Fruit fly (Drosophila melanogaster) whole organism, embryonic: ENCODE measurements around the gene Gr93d.

Source experiments
- Aef1 ChIP-seq: fragments of 200-800 bp; sonication (Bioruptor generic); IDR thresholded peaks from 3 replicates; pipeline ENCODE4 v1.3.6; 2022; ENCODE audit warnings: missing biosample characterization, missing genetic modification characterization
- Awh ChIP-seq: fragments of 200-800 bp; sonication (Bioruptor generic); IDR thresholded peaks from 2 replicates; pipeline ENCODE4, ENCODE4 v1.3.6; 2022; ENCODE audit warnings: missing biosample characterization, missing genetic modification characterization
- CG10431 ChIP-seq: fragments of 200-800 bp; sonication (Bioruptor generic); optimal IDR thresholded peaks from 3 replicates; lab custom pipeline; 2018; ENCODE audit warnings: missing biosample characterization, mild to moderate bottlenecking, missing genetic modification characterization
- CG11247 ChIP-seq: fragments of 200-800 bp; sonication (Bioruptor generic); IDR thresholded peaks from 2 replicates; pipeline ENCODE4 v1.3.6; 2022; ENCODE audit warnings: missing biosample characterization, missing genetic modification characterization
- CG11695 ChIP-seq: fragments of 200-800 bp; sonication (Bioruptor generic); IDR thresholded peaks from 3 replicates; pipeline ENCODE4 v1.3.6; 2022; ENCODE audit warnings: missing biosample characterization, missing genetic modification characterization
- CG11723 ChIP-seq: fragments of 200-800 bp; sonication (Bioruptor generic); optimal IDR thresholded peaks from 2 replicates; lab custom pipeline; 2017; ENCODE audit warnings: missing biosample characterization, mild to moderate bottlenecking, missing genetic modification characterization
- CG1233 ChIP-seq: fragments of 200-800 bp; sonication (Bioruptor generic); optimal IDR thresholded peaks from 4 replicates; lab custom pipeline; 2018; ENCODE audit warnings: missing biosample characterization, mild to moderate bottlenecking, missing genetic modification characterization
- CG13287 ChIP-seq: fragments of 200-800 bp; sonication (Bioruptor generic); IDR thresholded peaks from 2 replicates; pipeline ENCODE4 v1.3.6; 2022; ENCODE audit warnings: missing biosample characterization, missing genetic modification characterization; ENCODE audit not compliant: partially characterized antibody
- CG13775 ChIP-seq: fragments of 200-800 bp; sonication (Bioruptor generic); optimal IDR thresholded peaks from 3 replicates; lab custom pipeline; 2017; ENCODE audit warnings: missing biosample characterization, mild to moderate bottlenecking, missing genetic modification characterization
- CG15479 ChIP-seq: fragments of 200-800 bp; sonication (Bioruptor generic); optimal IDR thresholded peaks from 3 replicates; lab custom pipeline; 2019; ENCODE audit warnings: missing biosample characterization, mild to moderate bottlenecking, missing genetic modification characterization, moderate library complexity
- CG1602 ChIP-seq: fragments of 200-800 bp; sonication (Bioruptor generic); optimal IDR thresholded peaks from 3 replicates; lab custom pipeline; 2016; ENCODE audit warnings: missing biosample characterization, missing genetic modification characterization
- CG1603 ChIP-seq: fragments of 200-800 bp; sonication (Bioruptor generic); optimal IDR thresholded peaks from 2 replicates; lab custom pipeline; 2019; ENCODE audit warnings: missing biosample characterization, mild to moderate bottlenecking, missing genetic modification characterization, moderate library complexity
- CG2116 ChIP-seq: fragments of 200-800 bp; sonication (Bioruptor generic); optimal IDR thresholded peaks from 3 replicates; lab custom pipeline; 2018; ENCODE audit warnings: missing biosample characterization, mild to moderate bottlenecking, missing genetic modification characterization
- CG30431 ChIP-seq: fragments of 200-800 bp; sonication (Bioruptor generic); optimal IDR thresholded peaks from 2 replicates; lab custom pipeline; 2017; ENCODE audit warnings: missing biosample characterization, missing genetic modification characterization
- CG4360 ChIP-seq: fragments of 200-800 bp; sonication (Bioruptor generic); IDR thresholded peaks from 2 replicates; pipeline ENCODE4 v1.3.6; 2022; ENCODE audit warnings: missing biosample characterization, missing genetic modification characterization
- CG4424 ChIP-seq: fragments of 200-800 bp; sonication (Bioruptor generic); optimal IDR thresholded peaks from 3 replicates; lab custom pipeline; 2016; ENCODE audit warnings: missing biosample characterization, missing genetic modification characterization
- CG5245 ChIP-seq: fragments of 200-800 bp; sonication (Bioruptor generic); optimal IDR thresholded peaks from 3 replicates; lab custom pipeline; 2016; ENCODE audit warnings: missing biosample characterization, missing genetic modification characterization
- CG7271 ChIP-seq: fragments of 200-800 bp; sonication (Bioruptor generic); optimal IDR thresholded peaks from 2 replicates; lab custom pipeline; 2018; ENCODE audit warnings: missing biosample characterization, mild to moderate bottlenecking, missing genetic modification characterization, moderate library complexity
- CG7987 ChIP-seq: fragments of 200-800 bp; sonication (Bioruptor generic); optimal IDR thresholded peaks from 2 replicates; lab custom pipeline; 2018; ENCODE audit warnings: missing biosample characterization, mild to moderate bottlenecking, missing genetic modification characterization, moderate library complexity
- CG8290 ChIP-seq, 3 experiments: fragments of 200-800 bp; sonication (Bioruptor generic); optimal IDR thresholded peaks; 2 replicates each; lab custom pipeline; 2016 to 2019; ENCODE audit warnings: missing biosample characterization in 3 of 3, missing genetic modification characterization in 3 of 3, mild to moderate bottlenecking in 2 of 3, moderate library complexity in 1 of 3
- Chrac-16 ChIP-seq: fragments of 200-800 bp; sonication (Bioruptor generic); optimal IDR thresholded peaks from 3 replicates; lab custom pipeline; 2016; ENCODE audit warnings: missing biosample characterization, missing genetic modification characterization
- D19A ChIP-seq: fragments of 200-800 bp; optimal IDR thresholded peaks from 3 replicates; lab custom pipeline; 2019; ENCODE audit warnings: missing biosample characterization, mild to moderate bottlenecking, missing genetic modification characterization, moderate library complexity
- Dll ChIP-seq: fragments of 200-800 bp; sonication (Bioruptor generic); IDR thresholded peaks from 4 replicates; pipeline ENCODE4 v1.3.6; 2022; ENCODE audit warnings: missing biosample characterization, missing genetic modification characterization; ENCODE audit not compliant: partially characterized antibody
- Drgx ChIP-seq: fragments of 200-800 bp; sonication (Bioruptor generic); IDR thresholded peaks from 2 replicates; pipeline ENCODE4 v1.3.6; 2022; ENCODE audit warnings: missing biosample characterization, missing genetic modification characterization
- E2f1 ChIP-seq: fragments of 200-800 bp; sonication (Bioruptor generic); IDR thresholded peaks from 2 replicates; pipeline ENCODE4 v1.3.6; 2022; ENCODE audit warnings: missing biosample characterization, missing genetic modification characterization
- Gug ChIP-seq: fragments of 200-800 bp; sonication (Bioruptor generic); IDR thresholded peaks from 4 replicates; pipeline ENCODE4 v1.3.6; 2022; ENCODE audit warnings: missing biosample characterization, missing genetic modification characterization
- Hmx ChIP-seq: fragments of 200-800 bp; sonication (Bioruptor generic); optimal IDR thresholded peaks from 2 replicates; lab custom pipeline; 2016; ENCODE audit warnings: missing biosample characterization, missing genetic modification characterization
- Med ChIP-seq: fragments of 200-800 bp; sonication (Bioruptor generic); peaks from one replicate; lab custom pipeline; 2016; ENCODE audit warnings: missing biosample characterization, missing genetic modification characterization, mild to moderate bottlenecking, inconsistent platforms, moderate library complexity
- Ptx1 ChIP-seq: fragments of 200-800 bp; sonication (Bioruptor generic); IDR thresholded peaks from 2 replicates; pipeline ENCODE4 v1.3.6; 2022; ENCODE audit warnings: missing biosample characterization, missing genetic modification characterization
- YL-1 ChIP-seq: fragments of 200-800 bp; sonication (Bioruptor generic); optimal IDR thresholded peaks from 3 replicates; lab custom pipeline; 2017; ENCODE audit warnings: missing biosample characterization, mild to moderate bottlenecking, missing genetic modification characterization
- abd-A ChIP-seq: fragments of 200-800 bp; sonication (Bioruptor generic); optimal IDR thresholded peaks from 3 replicates; lab custom pipeline; 2019; ENCODE audit warnings: missing biosample characterization, mild to moderate bottlenecking, missing genetic modification characterization, moderate library complexity
- al ChIP-seq: fragments of 200-800 bp; sonication (Bioruptor generic); IDR thresholded peaks from 2 replicates; pipeline ENCODE4 v1.3.6; 2022; ENCODE audit warnings: missing biosample characterization, missing genetic modification characterization
- bowl ChIP-seq: fragments of 200-800 bp; sonication (Bioruptor generic); IDR thresholded peaks from 2 replicates; pipeline ENCODE4 v1.3.6; 2022; ENCODE audit warnings: missing biosample characterization, missing genetic modification characterization
- cato ChIP-seq: fragments of 200-800 bp; sonication (Bioruptor generic); optimal IDR thresholded peaks from 2 replicates; lab custom pipeline; 2016; ENCODE audit warnings: missing biosample characterization, missing genetic modification characterization, borderline replicate concordance
- croc ChIP-seq: fragments of 200-800 bp; sonication (Bioruptor generic); conservative IDR thresholded peaks from 3 replicates; pipeline ENCODE4 v1.3.6; 2022; ENCODE audit warnings: missing biosample characterization, missing genetic modification characterization
- dm ChIP-seq: fragments of 200-800 bp; sonication (Bioruptor generic); optimal IDR thresholded peaks from 3 replicates; lab custom pipeline; 2016; ENCODE audit warnings: missing biosample characterization, missing genetic modification characterization
- ems ChIP-seq: fragments of 200-800 bp; sonication (Bioruptor generic); optimal IDR thresholded peaks from 3 replicates; lab custom pipeline; 2016; ENCODE audit warnings: missing biosample characterization, missing genetic modification characterization
- fd3F ChIP-seq: fragments of 200-800 bp; sonication (Bioruptor generic); optimal IDR thresholded peaks from 2 replicates; lab custom pipeline; 2018; ENCODE audit warnings: missing biosample characterization, mild to moderate bottlenecking, missing genetic modification characterization, moderate library complexity
- her ChIP-seq: fragments of 200-800 bp; sonication (Bioruptor generic); optimal IDR thresholded peaks from 2 replicates; lab custom pipeline; 2016; ENCODE audit warnings: missing biosample characterization, missing genetic modification characterization
- ind ChIP-seq: fragments of 200-800 bp; sonication (Bioruptor generic); optimal IDR thresholded peaks from 3 replicates; lab custom pipeline; 2016; ENCODE audit warnings: missing biosample characterization, missing genetic modification characterization
- jing ChIP-seq: fragments of 200-800 bp; sonication (Bioruptor generic); optimal IDR thresholded peaks from 2 replicates; lab custom pipeline; 2018; ENCODE audit warnings: missing biosample characterization, mild to moderate bottlenecking, missing genetic modification characterization
- klu ChIP-seq: fragments of 200-800 bp; sonication (Bioruptor generic); IDR thresholded peaks from 2 replicates; pipeline ENCODE4 v1.3.6; 2022; ENCODE audit warnings: missing biosample characterization, missing genetic modification characterization
- nom ChIP-seq: fragments of 200-800 bp; sonication (Bioruptor generic); optimal IDR thresholded peaks from 2 replicates; lab custom pipeline; 2017; ENCODE audit warnings: missing biosample characterization, missing genetic modification characterization, mild to moderate bottlenecking, moderate library complexity, missing genetic modification reagents
- oc ChIP-seq: fragments of 200-800 bp; sonication (Bioruptor generic); optimal IDR thresholded peaks from 2 replicates; lab custom pipeline; 2018; ENCODE audit warnings: missing biosample characterization, mild to moderate bottlenecking, missing genetic modification characterization, moderate library complexity
- pfk ChIP-seq: fragments of 200-800 bp; sonication (Bioruptor generic); optimal IDR thresholded peaks from 2 replicates; lab custom pipeline; 2018; ENCODE audit warnings: missing biosample characterization, mild to moderate bottlenecking, missing genetic modification characterization, moderate library complexity
- pros ChIP-seq: fragments of 200-800 bp; sonication (Bioruptor generic); optimal IDR thresholded peaks from 3 replicates; lab custom pipeline; 2019; ENCODE audit warnings: missing biosample characterization, mild to moderate bottlenecking, missing genetic modification characterization, moderate library complexity
- shn ChIP-seq: fragments of 200-800 bp; sonication (Bioruptor generic); optimal IDR thresholded peaks from 3 replicates; lab custom pipeline; 2016; ENCODE audit warnings: missing biosample characterization, missing genetic modification characterization
- tio ChIP-seq: fragments of 200-800 bp; sonication (Bioruptor generic); optimal IDR thresholded peaks from 2 replicates; lab custom pipeline; 2017; ENCODE audit warnings: missing biosample characterization, missing genetic modification characterization, inconsistent platforms
- tna ChIP-seq: fragments of 200-800 bp; sonication (Bioruptor generic); IDR thresholded peaks from 2 replicates; pipeline ENCODE4 v1.3.6; 2022; ENCODE audit warnings: missing biosample characterization, missing genetic modification characterization; ENCODE audit not compliant: partially characterized antibody
- vfl ChIP-seq: fragments of 200-800 bp; sonication (Bioruptor generic); optimal IDR thresholded peaks from 2 replicates; lab custom pipeline; 2016; ENCODE audit warnings: missing biosample characterization, missing genetic modification characterization

Gr93d gene

DNA sequence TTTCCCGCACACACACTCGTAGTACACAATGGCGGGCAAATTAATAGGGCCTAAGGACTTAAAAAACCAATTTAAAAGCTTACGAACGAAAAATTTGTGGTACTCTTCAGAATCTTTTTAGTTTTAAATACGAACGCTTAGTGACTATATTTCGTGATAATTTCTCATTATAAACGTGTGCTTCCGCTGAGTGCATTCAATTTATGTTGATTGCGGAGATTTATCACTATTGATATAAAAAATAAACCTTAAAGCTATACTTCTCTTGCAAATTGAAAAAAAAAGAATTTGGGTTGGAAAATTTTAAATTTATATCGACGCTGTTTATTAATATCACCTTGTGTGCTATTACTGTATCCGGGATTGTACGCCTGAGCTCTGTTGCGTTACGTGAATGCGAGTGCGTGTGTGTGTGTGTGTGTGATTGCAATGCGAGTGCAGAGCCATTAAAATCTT is 2.6 kb upstream of the Gr93d start (continued):
- no peak for TF ChIP-seq Gug
- TF ChIP-seq CG4360 (GFP tag; lab: Robert Waterston, UW) = 0 out of 2 replicates have a peak, but pooled peaks have one; percentile 19
- TF ChIP-seq fd3F = no peak
- no peak for TF ChIP-seq dm (GFP tag; lab: Kevin White, UChicago)
- TF ChIP-seq Med (GFP tag; lab: Kevin White, UChicago) = peak; percentile 87
- TF ChIP-seq D19A (tag; lab: Kevin White, UChicago) = peak; percentile 78
- TF ChIP-seq CG10431 (GFP tag; lab: Kevin White, UChicago) = peak; percentile 0
- peak; percentile 36 for TF ChIP-seq Hmx (GFP tag; lab: Kevin White, UChicago)
- peak; percentile 89 for TF ChIP-seq Drgx (GFP tag; lab: Robert Waterston, UW)
- TF ChIP-seq vfl (GFP tag; lab: Kevin White, UChicago) = peak; percentile 52
- peak; percentile 76 for TF ChIP-seq CG13775 (GFP tag; lab: Kevin White, UChicago)
- TF ChIP-seq pros (GFP tag; lab: Kevin White, UChicago) = no peak
- peak; percentile 71 for TF ChIP-seq CG1602
- TF ChIP-seq CG4424 (GFP tag; lab: Kevin White, UChicago) = peak; percentile 76
- no peak for TF ChIP-seq al (GFP tag; lab: Robert Waterston, UW)
- peak; percentile 74; the same call in 2 of the 3 replicates for TF ChIP-seq CG11695
- peak; percentile 9 for TF ChIP-seq CG8290 (GFP tag; optimal IDR thresholded peaks at IDR 0.05; lab: Kevin White, UChicago)
- TF ChIP-seq CG8290 (tag; optimal IDR thresholded peaks at IDR 0.05; lab: Kevin White, UChicago) = peak in 1 of 2 experiments; percentile 20
- peak; percentile 80 for TF ChIP-seq tio (GFP tag; lab: Kevin White, UChicago)
- peak; percentile 1 for TF ChIP-seq jing
- peak; percentile 90 for TF ChIP-seq nom (GFP tag; lab: Kevin White, UChicago)
- TF ChIP-seq Ptx1 (GFP tag; lab: Robert Waterston, UW) = peak; percentile 52
- no peak for TF ChIP-seq CG11247 (GFP tag; lab: Robert Waterston, UW)
- TF ChIP-seq CG7271 (tag; lab: Kevin White, UChicago) = peak; percentile 51
- peak; percentile 28 for TF ChIP-seq her (GFP tag; lab: Kevin White, UChicago)
- peak; percentile 54 for TF ChIP-seq Chrac-16 (GFP tag; lab: Kevin White, UChicago)
- TF ChIP-seq CG11723 (GFP tag; lab: Kevin White, UChicago) = peak; percentile 51
- no peak for TF ChIP-seq abd-A (tag; lab: Kevin White, UChicago)
- TF ChIP-seq croc (GFP tag; lab: Robert Waterston, UW) = peak; percentile 32; the same call in 1 of the 3 replicates
- peak; percentile 59 for TF ChIP-seq CG15479
- peak; percentile 66 for TF ChIP-seq CG30431 (GFP tag; lab: Kevin White, UChicago)
- peak; percentile 65 for TF ChIP-seq ems (GFP tag; lab: Kevin White, UChicago)
- no peak for TF ChIP-seq Awh (GFP tag; lab: Robert Waterston, UW)
- no peak for TF ChIP-seq Dll
- TF ChIP-seq CG1233 (GFP tag; lab: Kevin White, UChicago) = peak; percentile 76
- no peak for TF ChIP-seq YL-1 (GFP tag; lab: Kevin White, UChicago)
- TF ChIP-seq ind (GFP tag; lab: Kevin White, UChicago) = peak; percentile 45
- TF ChIP-seq Aef1 = no peak
- no peak for TF ChIP-seq pfk (GFP tag; lab: Kevin White, UChicago)
- peak; percentile 20 for TF ChIP-seq CG2116
- no peak for TF ChIP-seq klu (GFP tag; lab: Robert Waterston, UW)
- TF ChIP-seq tna (GFP tag; lab: Robert Waterston, UW) = no peak
- TF ChIP-seq CG7987 (GFP tag; lab: Kevin White, UChicago) = no peak
- no peak for TF ChIP-seq shn (GFP tag; lab: Kevin White, UChicago)
- TF ChIP-seq CG13287 = no peak
- no peak for TF ChIP-seq bowl (GFP tag; lab: Robert Waterston, UW)
- TF ChIP-seq CG1603 (tag; lab: Kevin White, UChicago) = peak; percentile 11
- TF ChIP-seq CG5245 (GFP tag; lab: Kevin White, UChicago) = peak; percentile 46
- TF ChIP-seq E2f1 (GFP tag; lab: Robert Waterston, UW) = peak; percentile 56
- TF ChIP-seq oc (tag; lab: Kevin White, UChicago) = no peak
- peak; percentile 24 for TF ChIP-seq cato (GFP tag; lab: Kevin White, UChicago)
